Worm (Caenorhabditis elegans) whole organism, young adult: Measurements from ENCODE around the gene ZC204.12.

Source experiments
- atf-7 ChIP-seq: sonication (generic microtip); optimal IDR thresholded peaks from 2 replicates; lab custom pipeline; 2017; ENCODE audit warnings: mild to moderate bottlenecking, missing genetic modification characterization, missing compliant biosample characterization
- cebp-1 ChIP-seq, 2 experiments: fragments of 200-800 bp in 1 of 2; sonication (Bioruptor generic) in 1 of 2; sonication (generic microtip) in 1 of 2; IDR thresholded peaks in 1 of 2; optimal IDR thresholded peaks in 1 of 2; 2 replicates each; pipeline versions ENCODE4 v1.3.6 to Lab custom; 2017 to 2022; ENCODE audit warnings: missing compliant biosample characterization in 2 of 2, missing genetic modification characterization in 2 of 2, mild to moderate bottlenecking in 1 of 2, missing genetic modification reagents in 1 of 2, moderate library complexity in 1 of 2
- mxl-1 ChIP-seq: sonication (generic microtip); optimal IDR thresholded peaks from 2 replicates; lab custom pipeline; 2016; ENCODE audit warnings: missing genetic modification characterization, missing compliant biosample characterization
- nhr-80 ChIP-seq: sonication (generic microtip); optimal IDR thresholded peaks from 2 replicates; lab custom pipeline; 2016; ENCODE audit warnings: missing genetic modification characterization, missing compliant biosample characterization

ZC204.12 gene

ce11 chrII:1608915-1609314, 48.2 kb downstream of the ZC204.12 start:
- TF ChIP-seq atf-7 (tag; lab: Kevin White, UChicago) (no peak), nhr-80 (tag; lab: Kevin White, UChicago) (peak; percentile 47), cebp-1 (GFP tag; IDR thresholded peaks at IDR 0.05; lab: Robert Waterston, UW) (no peak), cebp-1 (tag; optimal IDR thresholded peaks at IDR 0.05; lab: Kevin White, UChicago) (peak; percentile 83)
- TF ChIP-seq, all 124 proteins: peak for 2

- no peak for TF ChIP-seq mxl-1 (tag; lab: Kevin White, UChicago)
- peak; percentile 40 for TF ChIP-seq nhr-80 (tag; lab: Kevin White, UChicago)
These were observed 49.5 kb downstream of the ZC204.12 start for ce11 chrII:1607575-1607974.
